Worm (Caenorhabditis elegans): ENCODE data around the gene E02C12.9.

E02C12.9 gene

ce11 chrV:9346804-9347203, 28.5 kb downstream of the E02C12.9 start, which contains the start of the genes K07B1.7 and try-5 (continued):
- TF ChIP-seq mab-9 (GFP tag; IDR thresholded peaks at IDR 0.05) (no peak), lin-35 (GFP tag; optimal IDR thresholded peaks at IDR 0.05) (peak; percentile 99), grh-1 (GFP tag; IDR thresholded peaks at IDR 0.05) (no peak), nhr-11 (tag; optimal IDR thresholded peaks at IDR 0.05) (peak; percentile 36), elt-2 (tag; optimal IDR thresholded peaks at IDR 0.05) (no peak), blmp-1 (tag; optimal IDR thresholded peaks at IDR 0.05) (peak; percentile 64), isw-1 (GFP tag; IDR thresholded peaks at IDR 0.05) (peak; percentile 39), fos-1 (tag; optimal IDR thresholded peaks at IDR 0.05) (no peak), zip-4 (GFP tag; optimal IDR thresholded peaks at IDR 0.05) (no peak), fkh-4 (tag; optimal IDR thresholded peaks at IDR 0.05; ENCODE audit: borderline replicate concordance) (no peak), alr-1 (tag; optimal IDR thresholded peaks at IDR 0.05; ENCODE audit: borderline replicate concordance) (no peak), tlp-1 (tag; optimal IDR thresholded peaks at IDR 0.05) (no peak), unc-86 (tag; optimal IDR thresholded peaks at IDR 0.05) (peak; percentile 26), dpl-1 (GFP tag; optimal IDR thresholded peaks at IDR 0.05) (peak; percentile 96 to 98 (median 96)), hlh-17 (GFP tag; optimal IDR thresholded peaks at IDR 0.05; ENCODE audit: borderline replicate concordance) (no peak), rnt-1 (tag; optimal IDR thresholded peaks at IDR 0.05) (peak; percentile 74), C16A3.4 (tag; optimal IDR thresholded peaks at IDR 0.05) (peak; percentile 82), nhr-90 (tag; optimal IDR thresholded peaks at IDR 0.05; ENCODE audit: poor library complexity) (peak; percentile 16), dsc-1 (tag; optimal IDR thresholded peaks at IDR 0.05) (peak; percentile 48), nhr-77 (tag; optimal IDR thresholded peaks at IDR 0.05) (peak; percentile 24), ceh-88 (GFP tag; IDR thresholded peaks at IDR 0.05) (no peak), lin-14 (GFP tag; optimal IDR thresholded peaks at IDR 0.05) (peak; percentile 68), vab-15 (tag; optimal IDR thresholded peaks at IDR 0.05) (no peak), nhr-12 (tag; optimal IDR thresholded peaks at IDR 0.05) (no peak), hpl-2 (GFP tag; optimal IDR thresholded peaks at IDR 0.05) (no peak), pax-3 (tag; optimal IDR thresholded peaks at IDR 0.05) (no peak), ces-1 (GFP tag; optimal IDR thresholded peaks at IDR 0.05) (no peak), ceh-82 (tag; optimal IDR thresholded peaks at IDR 0.05) (peak; percentile 45 to 72 (median 65)), nhr-76 (tag; optimal IDR thresholded peaks at IDR 0.05) (no peak), elt-3 (tag; optimal IDR thresholded peaks at IDR 0.05) (peak in 2 of 6 experiments; percentile 0 to 46), C34B4.2 (tag; optimal IDR thresholded peaks at IDR 0.05) (no peak), ztf-11 (tag; optimal IDR thresholded peaks at IDR 0.05) (no peak), efl-3 (GFP tag; optimal IDR thresholded peaks at IDR 0.05) (no peak), sptf-1 (tag; optimal IDR thresholded peaks at IDR 0.05) (no peak), ceh-8 (GFP tag; optimal IDR thresholded peaks at IDR 0.05) (peak; percentile 34), ceh-63 (GFP tag; optimal IDR thresholded peaks at IDR 0.05) (no peak), xbp-1 (tag; optimal IDR thresholded peaks at IDR 0.05) (peak; percentile 68), ets-5 (GFP tag; IDR thresholded peaks at IDR 0.05) (no peak), lin-13 (GFP tag; optimal IDR thresholded peaks at IDR 0.05) (peak; percentile 61), nhr-85 (tag) (peak; percentile 69), pag-3 (tag; optimal IDR thresholded peaks at IDR 0.05; ENCODE audit: borderline replicate concordance, insufficient read depth) (no peak), efl-1 (optimal IDR thresholded peaks at IDR 0.05) (peak; percentile 91 to 96), efl-1 (GFP tag; optimal IDR thresholded peaks at IDR 0.05 in 1 of 2) (peak; percentile 97 to 99), skn-1 (tag; optimal IDR thresholded peaks at IDR 0.05) (peak; percentile 73), snpc-4 (tag; optimal IDR thresholded peaks at IDR 0.05) (no peak), egl-13 (tag; optimal IDR thresholded peaks at IDR 0.05) (peak; percentile 25), tbx-2 (tag; optimal IDR thresholded peaks at IDR 0.05) (peak; percentile 58), ama-1 (optimal IDR thresholded peaks at IDR 0.05) (peak; percentile 10), lin-15B (tag; optimal IDR thresholded peaks at IDR 0.05) (peak; percentile 24), ceh-90 (tag; optimal IDR thresholded peaks at IDR 0.05) (no peak), mef-2 (tag; optimal IDR thresholded peaks at IDR 0.05) (no peak), mdl-1 (tag; optimal IDR thresholded peaks at IDR 0.05) (peak in 1 of 2 experiments; percentile 49), unc-98 (GFP tag; IDR thresholded peaks at IDR 0.05) (no peak)

Measured in whole organism, L1 larva.